Worm (Caenorhabditis elegans): ENCODE results near the gene pals-33.

- TF ChIP-seq flt-1 (GFP tag; IDR thresholded peaks at IDR 0.05) (no peak), ets-7 (tag; optimal IDR thresholded peaks at IDR 0.05) (no peak), aly-1 (tag; optimal IDR thresholded peaks at IDR 0.05) (no peak), pes-1 (GFP tag; IDR thresholded peaks at IDR 0.05) (no peak), tra-4 (tag; optimal IDR thresholded peaks at IDR 0.05) (no peak), ama-1 (optimal IDR thresholded peaks at IDR 0.05) (no peak), ceh-36 (tag; optimal IDR thresholded peaks at IDR 0.05) (no peak), hmbx-1 (tag; optimal IDR thresholded peaks at IDR 0.05) (no peak), tbx-37 (GFP tag; conservative IDR thresholded peaks at IDR 0.05) (no peak), F13C5.2 (tag; optimal IDR thresholded peaks at IDR 0.05) (no peak), scrt-1 (GFP tag; IDR thresholded peaks at IDR 0.05) (no peak), tbx-11 (GFP tag; IDR thresholded peaks at IDR 0.05) (no peak)
Measured at ce11 chrV:3634293-3635016, 38.7 kb upstream of the pals-33 start.
